Worm (Caenorhabditis elegans) whole organism, mixed stage, embryonic: ENCODE results near the gene zmp-4.
"Not testable (repeated sequence)": the region's sequence is repeated elsewhere in the genome, so short reads cannot be mapped to it uniquely, and the experiment has no call there.

ENCODE experiments used
- bed-3 ChIP-seq: fragments of 200-800 bp; sonication (Bioruptor generic); optimal IDR thresholded peaks from 3 replicates; lab custom pipeline; 2018; ENCODE audit warnings: mild to moderate bottlenecking, missing genetic modification characterization, moderate library complexity, missing compliant biosample characterization
- ceh-43 ChIP-seq: fragments of 200-800 bp; sonication (Bioruptor generic); optimal IDR thresholded peaks from 2 replicates; lab custom pipeline; 2018; ENCODE audit warnings: mild to moderate bottlenecking, missing genetic modification characterization, moderate library complexity, missing compliant biosample characterization
- elt-3 ChIP-seq: fragments of 150-350 bp; optimal IDR thresholded peaks from 2 replicates; lab custom pipeline; 2014; ENCODE audit warnings: missing biosample characterization, missing genetic modification characterization
- lsy-2 ChIP-seq: fragments of 150-350 bp; optimal IDR thresholded peaks from 2 replicates; lab custom pipeline; 2014; ENCODE audit warnings: missing biosample characterization, missing genetic modification characterization
- mab-5 ChIP-seq: fragments of 150-350 bp; optimal IDR thresholded peaks from 2 replicates; lab custom pipeline; 2014; ENCODE audit warnings: missing biosample characterization, missing genetic modification characterization
- nhr-237 ChIP-seq: fragments of 150-350 bp; optimal IDR thresholded peaks from 2 replicates; lab custom pipeline; 2014; ENCODE audit warnings: missing biosample characterization, missing genetic modification characterization
- nhr-76 ChIP-seq: sonication (generic microtip); optimal IDR thresholded peaks from 2 replicates; lab custom pipeline; 2017; ENCODE audit warnings: missing biosample characterization, missing genetic modification characterization
- unc-39 ChIP-seq: fragments of 150-350 bp; optimal IDR thresholded peaks from 2 replicates; lab custom pipeline; 2014; ENCODE audit warnings: missing biosample characterization, missing genetic modification characterization
- unc-62 ChIP-seq: fragments of 150-350 bp; optimal IDR thresholded peaks from 2 replicates; lab custom pipeline; 2014; ENCODE audit warnings: missing biosample characterization, missing genetic modification reagents, missing genetic modification characterization
- ztf-11 ChIP-seq: fragments of 150-350 bp; optimal IDR thresholded peaks from 2 replicates; lab custom pipeline; 2014; ENCODE audit warnings: missing biosample characterization, missing genetic modification characterization

- not testable (repeated sequence) for TF ChIP-seq elt-3 (tag; lab: Kevin White, UChicago); unc-62 (GFP tag; lab: Kevin White, UChicago); bed-3 (GFP tag; lab: Kevin White, UChicago); ceh-43 (GFP tag; lab: Kevin White, UChicago); unc-39 (tag; lab: Kevin White, UChicago); mab-5; nhr-237 (tag; lab: Kevin White, UChicago); lsy-2 (tag; lab: Kevin White, UChicago); ztf-11; nhr-76 (tag; lab: Kevin White, UChicago)
Measured at ce11 chrV:14876724-14877123, 44.7 kb downstream of the zmp-4 start, which contains the start of gene ZC412.10.
